Fruit fly (Drosophila melanogaster) whole organism, embryonic: ENCODE measurements around the gene dnc.

Experiments
- CG12104 ChIP-seq: fragments of 200-800 bp; sonication (Bioruptor generic); optimal IDR thresholded peaks from 3 replicates; lab custom pipeline; 2016; ENCODE audit warnings: missing biosample characterization, missing genetic modification characterization
- CG12769 ChIP-seq: fragments of 200-800 bp; sonication (Bioruptor generic); optimal IDR thresholded peaks from 2 replicates; lab custom pipeline; 2019; ENCODE audit warnings: missing biosample characterization, mild to moderate bottlenecking, missing genetic modification characterization, moderate library complexity
- CG13296 ChIP-seq: fragments of 200-800 bp; sonication (Bioruptor generic); optimal IDR thresholded peaks from 3 replicates; lab custom pipeline; 2018; ENCODE audit warnings: missing biosample characterization, mild to moderate bottlenecking, missing genetic modification characterization
- CG15696 ChIP-seq: fragments of 200-800 bp; sonication (Bioruptor generic); optimal IDR thresholded peaks from 2 replicates; lab custom pipeline; 2019; ENCODE audit warnings: missing biosample characterization, mild to moderate bottlenecking, missing genetic modification characterization, moderate library complexity
- CG2875 ChIP-seq: fragments of 200-800 bp; sonication (Bioruptor generic); optimal IDR thresholded peaks from 2 replicates; lab custom pipeline; 2017; ENCODE audit warnings: missing biosample characterization, mild to moderate bottlenecking, missing genetic modification characterization, missing genetic modification reagents
- CG30431 ChIP-seq: fragments of 200-800 bp; sonication (Bioruptor generic); optimal IDR thresholded peaks from 2 replicates; lab custom pipeline; 2017; ENCODE audit warnings: missing biosample characterization, missing genetic modification characterization
- CG34376 ChIP-seq: fragments of 200-800 bp; sonication (Bioruptor generic); optimal IDR thresholded peaks from 2 replicates; lab custom pipeline; 2018; ENCODE audit warnings: missing biosample characterization, mild to moderate bottlenecking, missing genetic modification characterization
- CG4404 ChIP-seq: fragments of 200-800 bp; sonication (Bioruptor generic); IDR thresholded peaks from 2 replicates; pipeline ENCODE4 v1.3.6; 2022; ENCODE audit warnings: missing biosample characterization, missing genetic modification characterization
- CG7963 ChIP-seq: fragments of 200-800 bp; sonication (Bioruptor generic); IDR thresholded peaks from 3 replicates; pipeline ENCODE4 v1.3.6; 2022; ENCODE audit warnings: missing biosample characterization, missing genetic modification characterization; ENCODE audit not compliant: partially characterized antibody
- CG7987 ChIP-seq: fragments of 200-800 bp; sonication (Bioruptor generic); optimal IDR thresholded peaks from 2 replicates; lab custom pipeline; 2018; ENCODE audit warnings: missing biosample characterization, mild to moderate bottlenecking, missing genetic modification characterization, moderate library complexity
- CG8281 ChIP-seq: fragments of 200-800 bp; sonication (Bioruptor generic); optimal IDR thresholded peaks from 2 replicates; lab custom pipeline; 2018; ENCODE audit warnings: missing biosample characterization, mild to moderate bottlenecking, missing genetic modification characterization, moderate library complexity
- CG8290 ChIP-seq, 3 experiments: fragments of 200-800 bp; sonication (Bioruptor generic); optimal IDR thresholded peaks; 2 replicates each; lab custom pipeline; 2016 to 2019; ENCODE audit warnings: missing biosample characterization in 3 of 3, missing genetic modification characterization in 3 of 3, mild to moderate bottlenecking in 2 of 3, moderate library complexity in 1 of 3
- CG8765 ChIP-seq: fragments of 200-800 bp; sonication (Bioruptor generic); IDR thresholded peaks from 2 replicates; pipeline ENCODE4 v1.3.6; 2022; ENCODE audit warnings: missing biosample characterization, missing genetic modification characterization
- D19B ChIP-seq: fragments of 200-800 bp; sonication (Bioruptor generic); optimal IDR thresholded peaks from 2 replicates; lab custom pipeline; 2017; ENCODE audit warnings: missing biosample characterization, mild to moderate bottlenecking, missing genetic modification characterization
- Deaf1 ChIP-seq: fragments of 200-800 bp; optimal IDR thresholded peaks from 3 replicates; lab custom pipeline; 2019; ENCODE audit warnings: missing biosample characterization, mild to moderate bottlenecking, missing genetic modification characterization, moderate library complexity
- Dip2 ChIP-seq: fragments of 200-800 bp; sonication (Bioruptor generic); IDR thresholded peaks from 2 replicates; pipeline ENCODE4 v1.3.6; 2022; ENCODE audit warnings: missing biosample characterization, missing genetic modification characterization
- Doc2 ChIP-seq: fragments of 200-800 bp; sonication (Bioruptor generic); IDR thresholded peaks from 2 replicates; pipeline ENCODE4 v1.3.6; 2022; ENCODE audit warnings: missing biosample characterization, missing genetic modification characterization
- Ets97D ChIP-seq: fragments of 200-800 bp; sonication (Bioruptor generic); optimal IDR thresholded peaks from 3 replicates; lab custom pipeline; 2016; ENCODE audit warnings: missing biosample characterization, missing genetic modification characterization
- GATAe ChIP-seq: fragments of 200-800 bp; sonication (Bioruptor generic); conservative IDR thresholded peaks from 2 replicates; pipeline ENCODE4 v1.3.6; 2022; ENCODE audit warnings: missing biosample characterization, missing genetic modification characterization
- HHEX ChIP-seq: fragments of 200-800 bp; sonication (Bioruptor generic); optimal IDR thresholded peaks from 3 replicates; lab custom pipeline; 2017; ENCODE audit warnings: missing biosample characterization, mild to moderate bottlenecking, missing genetic modification characterization, missing genetic modification reagents
- Mrtf ChIP-seq: fragments of 200-800 bp; sonication (Bioruptor generic); IDR thresholded peaks from 3 replicates; pipeline ENCODE4 v1.3.6; 2022; ENCODE audit warnings: missing biosample characterization, missing genetic modification characterization
- Oli ChIP-seq: fragments of 200-800 bp; sonication (Bioruptor generic); optimal IDR thresholded peaks from 2 replicates; lab custom pipeline; 2018; ENCODE audit warnings: missing biosample characterization, mild to moderate bottlenecking, missing genetic modification characterization, moderate library complexity
- Ravus ChIP-seq: fragments of 200-800 bp; sonication (Bioruptor generic); IDR thresholded peaks from 2 replicates; pipeline ENCODE4 v1.3.6; 2022; ENCODE audit warnings: missing biosample characterization, missing genetic modification characterization
- TFAM ChIP-seq: fragments of 200-800 bp; sonication (Bioruptor generic); optimal IDR thresholded peaks from 2 replicates; lab custom pipeline; 2017; ENCODE audit warnings: missing biosample characterization, missing genetic modification characterization, inconsistent platforms
- al ChIP-seq: fragments of 200-800 bp; sonication (Bioruptor generic); IDR thresholded peaks from 2 replicates; pipeline ENCODE4 v1.3.6; 2022; ENCODE audit warnings: missing biosample characterization, missing genetic modification characterization
- bigmax ChIP-seq: fragments of 200-800 bp; sonication (Bioruptor generic); optimal IDR thresholded peaks from 2 replicates; lab custom pipeline; 2018; ENCODE audit warnings: missing biosample characterization, mild to moderate bottlenecking, missing genetic modification characterization
- br ChIP-seq: fragments of >200 bp; optimal IDR thresholded peaks from 2 replicates; lab custom pipeline; 2017
- cg ChIP-seq: fragments of 200-800 bp; sonication (Bioruptor generic); optimal IDR thresholded peaks from 3 replicates; lab custom pipeline; 2019; ENCODE audit warnings: missing biosample characterization, mild to moderate bottlenecking, missing genetic modification characterization, moderate library complexity
- chm ChIP-seq: fragments of 200-800 bp; sonication (Bioruptor generic); IDR thresholded peaks from 2 replicates; pipeline ENCODE4 v1.3.6; 2022; ENCODE audit warnings: missing biosample characterization, missing genetic modification characterization
- crol ChIP-seq: fragments of 200-800 bp; sonication (Bioruptor generic); IDR thresholded peaks from 2 replicates; pipeline ENCODE4 v1.3.6; 2022; ENCODE audit warnings: missing biosample characterization, missing genetic modification characterization
- dan ChIP-seq: fragments of 200-800 bp; sonication (Bioruptor generic); IDR thresholded peaks from 2 replicates; pipeline ENCODE4 v1.3.6; 2022; ENCODE audit warnings: missing biosample characterization, missing genetic modification characterization
- dati ChIP-seq: fragments of 200-800 bp; sonication (Bioruptor generic); IDR thresholded peaks from 2 replicates; pipeline ENCODE4 v1.3.6; 2022; ENCODE audit warnings: missing biosample characterization, missing genetic modification characterization
- ems ChIP-seq: fragments of 200-800 bp; sonication (Bioruptor generic); optimal IDR thresholded peaks from 3 replicates; lab custom pipeline; 2016; ENCODE audit warnings: missing biosample characterization, missing genetic modification characterization
- fd96Cb ChIP-seq: fragments of 200-800 bp; sonication (Bioruptor generic); optimal IDR thresholded peaks from 2 replicates; lab custom pipeline; 2018; ENCODE audit warnings: missing biosample characterization, mild to moderate bottlenecking, missing genetic modification characterization, moderate library complexity
- gce ChIP-seq: fragments of 200-800 bp; sonication (Bioruptor generic); IDR thresholded peaks from 3 replicates; pipeline ENCODE4 v1.3.6; 2022; ENCODE audit warnings: missing biosample characterization, missing genetic modification characterization
- grn ChIP-seq: fragments of 200-800 bp; sonication (Bioruptor generic); optimal IDR thresholded peaks from 3 replicates; lab custom pipeline; 2017; ENCODE audit warnings: missing biosample characterization, missing genetic modification characterization
- h ChIP-seq: fragments of >200 bp; optimal IDR thresholded peaks from 2 replicates; lab custom pipeline; 2017
- hkb ChIP-seq, 2 experiments: fragments of 200-800 bp in 1 of 2; fragments of >200 bp in 1 of 2; sonication (Bioruptor generic) in 1 of 2; IDR thresholded peaks in 1 of 2; optimal IDR thresholded peaks in 1 of 2; 2 replicates each; pipeline versions ENCODE4 v1.3.6 to Lab custom; 2017 to 2022; ENCODE audit warnings: missing biosample characterization in 1 of 2, missing genetic modification characterization in 1 of 2
- jing ChIP-seq: fragments of 200-800 bp; sonication (Bioruptor generic); optimal IDR thresholded peaks from 2 replicates; lab custom pipeline; 2018; ENCODE audit warnings: missing biosample characterization, mild to moderate bottlenecking, missing genetic modification characterization
- jumu ChIP-seq: fragments of 200-800 bp; sonication (Bioruptor generic); optimal IDR thresholded peaks from 3 replicates; lab custom pipeline; 2016; ENCODE audit warnings: missing biosample characterization, missing genetic modification characterization
- lab ChIP-seq: fragments of 200-800 bp; sonication (Bioruptor generic); optimal IDR thresholded peaks from 3 replicates; lab custom pipeline; 2017; ENCODE audit warnings: missing biosample characterization, missing genetic modification characterization, mild to moderate bottlenecking, moderate library complexity, missing genetic modification reagents
- lilli ChIP-seq: fragments of 200-800 bp; sonication (Bioruptor generic); optimal IDR thresholded peaks from 3 replicates; lab custom pipeline; 2016; ENCODE audit warnings: missing biosample characterization, missing genetic modification characterization
- odd ChIP-seq: fragments of 200-800 bp; sonication (Bioruptor generic); optimal IDR thresholded peaks from 2 replicates; lab custom pipeline; 2017; ENCODE audit warnings: missing biosample characterization, mild to moderate bottlenecking, missing genetic modification characterization
- pan ChIP-seq, 4 experiments: fragments of >200 bp in 3 of 4; fragments of 200-800 bp in 1 of 4; sonication (Bioruptor generic) in 1 of 4; optimal IDR thresholded peaks in 3 of 4; IDR thresholded peaks in 1 of 4; 2 replicates each; pipeline versions ENCODE4 v1.3.6 to Lab custom; 2017 to 2022; ENCODE audit warnings: missing biosample characterization in 2 of 4, missing genetic modification characterization in 2 of 4, mixed read lengths in 1 of 4
- peb ChIP-seq: fragments of 200-800 bp; sonication (Bioruptor generic); IDR thresholded peaks from 2 replicates; pipeline ENCODE4 v1.3.6; 2022; ENCODE audit warnings: missing biosample characterization, missing genetic modification characterization
- psq ChIP-seq: fragments of 200-800 bp; sonication (Bioruptor generic); optimal IDR thresholded peaks from 2 replicates; lab custom pipeline; 2017; ENCODE audit warnings: missing biosample characterization, missing genetic modification characterization
- repo ChIP-seq: fragments of 200-800 bp; sonication (Bioruptor generic); optimal IDR thresholded peaks from 2 replicates; lab custom pipeline; 2016; ENCODE audit warnings: missing biosample characterization, missing genetic modification characterization
- ro ChIP-seq: fragments of 200-800 bp; sonication (Bioruptor generic); IDR thresholded peaks from 2 replicates; pipeline ENCODE4 v1.3.6; 2022; ENCODE audit warnings: missing biosample characterization, missing genetic modification characterization
- sd ChIP-seq: fragments of 200-800 bp; sonication (Bioruptor generic); optimal IDR thresholded peaks from 3 replicates; lab custom pipeline; 2018; ENCODE audit warnings: missing biosample characterization, mild to moderate bottlenecking, missing genetic modification characterization, moderate library complexity
- tup ChIP-seq: fragments of 200-800 bp; sonication (Bioruptor generic); optimal IDR thresholded peaks from 2 replicates; lab custom pipeline; 2016; ENCODE audit warnings: missing biosample characterization, mild to moderate bottlenecking, missing genetic modification characterization, moderate library complexity

The dnc gene

dm6 chrX:3355180-3355579, 178.9 kb downstream of the dnc start (continued):
- peak; percentile 78 for TF ChIP-seq HHEX (GFP tag; lab: Kevin White, UChicago)
- peak; percentile 84 for TF ChIP-seq CG8765 (GFP tag; lab: Robert Waterston, UW)
- TF ChIP-seq CG7987: no peak
- no peak for TF ChIP-seq pan (optimal IDR thresholded peaks at IDR 0.05; lab: Kevin White, UChicago)
- peak in 1 of 2 experiments; percentile 89 for TF ChIP-seq pan (GFP tag; optimal IDR thresholded peaks at IDR 0.05 in 1 of 2, IDR thresholded peaks at IDR 0.05 in 1 of 2)
- no peak for TF ChIP-seq tup (GFP tag; lab: Kevin White, UChicago)
- peak; percentile 48 for TF ChIP-seq CG13296 (GFP tag; lab: Kevin White, UChicago)
- TF ChIP-seq CG4404: peak; percentile 86
- peak; percentile 36; the same call in 1 of the 2 replicates for TF ChIP-seq Ravus (GFP tag; lab: Robert Waterston, UW)
- peak; percentile 70; the same call in 1 of the 3 replicates for TF ChIP-seq gce (GFP tag; lab: Robert Waterston, UW)
- peak; percentile 83 for TF ChIP-seq lab (GFP tag; lab: Kevin White, UChicago)
- TF ChIP-seq Ets97D (GFP tag; lab: Kevin White, UChicago): no peak
- TF ChIP-seq dati (GFP tag; lab: Robert Waterston, UW): 0 out of 2 replicates have a peak, but pooled peaks have one; percentile 34
- TF ChIP-seq bigmax (GFP tag; lab: Kevin White, UChicago): no peak
- TF ChIP-seq ro (GFP tag; lab: Robert Waterston, UW): 0 out of 2 replicates have a peak, but pooled peaks have one; percentile 49
- TF ChIP-seq chm (GFP tag; lab: Robert Waterston, UW): peak; percentile 94
- TF ChIP-seq D19B: peak; percentile 34
- TF ChIP-seq dan (GFP tag; lab: Robert Waterston, UW): peak; percentile 70
- TF ChIP-seq Deaf1 (tag; lab: Kevin White, UChicago): peak; percentile 28
- peak; percentile 79 for TF ChIP-seq Oli (tag; lab: Kevin White, UChicago)
- peak; percentile 21 for TF ChIP-seq jumu (GFP tag; lab: Kevin White, UChicago)
- TF ChIP-seq psq (GFP tag; lab: Kevin White, UChicago): peak; percentile 29
- TF ChIP-seq h (lab: Kevin White, UChicago): no peak
- TF ChIP-seq jing (GFP tag; lab: Kevin White, UChicago): peak; percentile 11
- TF ChIP-seq hkb (optimal IDR thresholded peaks at IDR 0.05; lab: Kevin White, UChicago): no peak
- TF ChIP-seq hkb (GFP tag; IDR thresholded peaks at IDR 0.05; lab: Robert Waterston, UW): peak; percentile 87
- peak; percentile 76 for TF ChIP-seq CG30431 (GFP tag; lab: Kevin White, UChicago)
- peak; percentile 73 for TF ChIP-seq CG2875
- peak; percentile 69; the same call in 1 of the 3 replicates for TF ChIP-seq Mrtf (GFP tag; lab: Robert Waterston, UW)
- TF ChIP-seq TFAM (GFP tag; lab: Kevin White, UChicago): no peak
- peak; percentile 28 for TF ChIP-seq ems (GFP tag; lab: Kevin White, UChicago)
- TF ChIP-seq cg (GFP tag; lab: Kevin White, UChicago): no peak
- TF ChIP-seq odd (GFP tag; lab: Kevin White, UChicago): peak; percentile 35

- TF ChIP-seq grn (GFP tag; lab: Kevin White, UChicago) (peak; percentile 45), CG8290 (GFP tag; optimal IDR thresholded peaks at IDR 0.05; lab: Kevin White, UChicago) (no peak), CG8290 (tag; optimal IDR thresholded peaks at IDR 0.05; lab: Kevin White, UChicago) (peak in 1 of 2 experiments; percentile 29), CG34376 (GFP tag; lab: Kevin White, UChicago) (peak; percentile 45), al (no peak), CG12769 (tag; lab: Kevin White, UChicago) (peak; percentile 82), peb (no peak), CG8281 (tag; lab: Kevin White, UChicago) (no peak), CG12104 (no peak), Dip2 (GFP tag; lab: Robert Waterston, UW) (no peak), lilli (GFP tag; lab: Kevin White, UChicago) (no peak), Doc2 (GFP tag; lab: Robert Waterston, UW) (no peak), CG15696 (tag; lab: Kevin White, UChicago) (no peak), CG7963 (GFP tag; lab: Robert Waterston, UW) (no peak), crol (peak; percentile 71), br (no peak), GATAe (GFP tag; lab: Robert Waterston, UW) (peak; percentile 55; the same call in 1 of the 2 replicates), fd96Cb (tag; lab: Kevin White, UChicago) (no peak), repo (GFP tag; lab: Kevin White, UChicago) (no peak), sd (tag; lab: Kevin White, UChicago) (peak; percentile 3)
Observed at dm6 chrX:3356289-3356688, 180.0 kb downstream of the dnc start.
